Worm (Caenorhabditis elegans) whole organism, midembryonic: Measurements from ENCODE around the gene set-21.

Experiments used
- T22C8.4 ChIP-seq: fragments of 200-800 bp; sonication (Bioruptor generic); IDR thresholded peaks from 2 replicates; pipeline ENCODE4 v1.3.6; 2022; ENCODE audit warnings: missing genetic modification characterization, missing compliant biosample characterization
- cog-1 ChIP-seq: sonication (generic microtip); optimal IDR thresholded peaks from 2 replicates; lab custom pipeline; 2016; ENCODE audit warnings: missing genetic modification characterization, missing compliant biosample characterization
- flt-1 ChIP-seq: fragments of 200-800 bp; sonication (Bioruptor generic); IDR thresholded peaks from 2 replicates; pipeline ENCODE4 v1.3.6; 2022; ENCODE audit warnings: missing genetic modification characterization, missing compliant biosample characterization
- klf-2 ChIP-seq: fragments of 200-800 bp; sonication (Bioruptor generic); conservative IDR thresholded peaks from 2 replicates; pipeline ENCODE4 v1.3.6; 2022; ENCODE audit warnings: missing genetic modification reagents, missing genetic modification characterization, missing compliant biosample characterization
- med-1 ChIP-seq: sonication (generic microtip); optimal IDR thresholded peaks from 2 replicates; lab custom pipeline; 2017; ENCODE audit warnings: missing genetic modification characterization, mild to moderate bottlenecking, missing compliant biosample characterization, antibody characterized with exemption, missing genetic modification reagents; ENCODE audit not compliant: insufficient read depth
- ref-1 ChIP-seq: fragments of 200-800 bp; sonication (Bioruptor generic); conservative IDR thresholded peaks from 2 replicates; pipeline ENCODE4 v1.3.6; 2022; ENCODE audit warnings: missing genetic modification reagents, missing genetic modification characterization, missing compliant biosample characterization
- tab-1 ChIP-seq: fragments of 200-800 bp; sonication (Bioruptor generic); IDR thresholded peaks from 2 replicates; pipeline ENCODE4 v1.3.6; 2022; ENCODE audit warnings: missing genetic modification characterization, missing compliant biosample characterization
- ztf-23 ChIP-seq: fragments of 200-800 bp; sonication (Bioruptor generic); IDR thresholded peaks from 2 replicates; pipeline ENCODE4 v1.3.6; 2022; ENCODE audit warnings: missing genetic modification reagents, missing genetic modification characterization, missing compliant biosample characterization
- ztf-29 ChIP-seq: fragments of 200-800 bp; sonication (Bioruptor generic); IDR thresholded peaks from 2 replicates; pipeline ENCODE4 v1.3.6; 2022; ENCODE audit warnings: missing genetic modification reagents, missing genetic modification characterization, missing compliant biosample characterization

Gene set-21

ce11 chrIV:4369116-4369515 lies 21.5 kb upstream of the set-21 start:
- TF ChIP-seq tab-1 (GFP tag; lab: Robert Waterston, UW) = no peak
- TF ChIP-seq med-1 = no peak
- TF ChIP-seq ztf-29 = no peak
- TF ChIP-seq ref-1 = no peak
- no peak for TF ChIP-seq klf-2 (GFP tag; lab: Robert Waterston, UW)
- no peak for TF ChIP-seq ztf-23 (GFP tag; lab: Robert Waterston, UW)
- TF ChIP-seq cog-1 = no peak
- no peak for TF ChIP-seq T22C8.4
- TF ChIP-seq flt-1 (GFP tag; lab: Robert Waterston, UW) = no peak

- TF ChIP-seq tab-1 (GFP tag; lab: Robert Waterston, UW) (no peak), T22C8.4 (0 out of 2 replicates have a peak, but pooled peaks have one; percentile 34)
These were observed 4.3 kb upstream of the set-21 start, which contains the start of gene tald-1 for ce11 chrIV:4386351-4386750. TSS of gene tald-1 (plus strand) at chrIV:4386651.

ce11 chrIV:4393488-4393887 lies 2.8 kb downstream of the set-21 start:
- no peak for TF ChIP-seq cog-1
- TF ChIP-seq flt-1 (GFP tag; lab: Robert Waterston, UW) = no peak
- no peak for TF ChIP-seq ztf-29
- TF ChIP-seq med-1 = no peak
- no peak for TF ChIP-seq ref-1
- TF ChIP-seq klf-2 (GFP tag; lab: Robert Waterston, UW) = no peak
- TF ChIP-seq tab-1 (GFP tag; lab: Robert Waterston, UW) = no peak
- no peak for TF ChIP-seq T22C8.4
- no peak for TF ChIP-seq ztf-23 (GFP tag; lab: Robert Waterston, UW)

- TF ChIP-seq med-1 (no peak), tab-1 (GFP tag; lab: Robert Waterston, UW) (no peak), ztf-23 (GFP tag; lab: Robert Waterston, UW) (no peak), ref-1 (no peak), klf-2 (GFP tag; lab: Robert Waterston, UW) (no peak), ztf-29 (no peak), T22C8.4 (no peak), flt-1 (GFP tag; lab: Robert Waterston, UW) (no peak), cog-1 (no peak)
These were observed 3.4 kb downstream of the set-21 start, which contains the start of gene ell-1 for ce11 chrIV:4393942-4394460. TSS of gene ell-1 (plus strand) at chrIV:4394410.

ce11 chrIV:4395555-4395954 lies 4.9 kb downstream of the set-21 start:
- TF ChIP-seq klf-2 (GFP tag; lab: Robert Waterston, UW) = no peak
- TF ChIP-seq tab-1 (GFP tag; lab: Robert Waterston, UW) = no peak
- TF ChIP-seq ztf-29 = no peak

- no peak for TF ChIP-seq T22C8.4
- no peak for TF ChIP-seq med-1
- no peak for TF ChIP-seq cog-1
- no peak for TF ChIP-seq ztf-29
- no peak for TF ChIP-seq tab-1 (GFP tag; lab: Robert Waterston, UW)
- TF ChIP-seq ztf-23 (GFP tag; lab: Robert Waterston, UW) = no peak
- TF ChIP-seq flt-1 (GFP tag; lab: Robert Waterston, UW) = no peak
- TF ChIP-seq ref-1 = no peak
- no peak for TF ChIP-seq klf-2 (GFP tag; lab: Robert Waterston, UW)
These were observed 5.6 kb downstream of the set-21 start for ce11 chrIV:4396052-4396821.

- TF ChIP-seq klf-2 (GFP tag; lab: Robert Waterston, UW) = no peak
- no peak for TF ChIP-seq T22C8.4
- no peak for TF ChIP-seq med-1
- TF ChIP-seq ztf-29 = no peak
- no peak for TF ChIP-seq tab-1 (GFP tag; lab: Robert Waterston, UW)
- no peak for TF ChIP-seq cog-1
- TF ChIP-seq flt-1 (GFP tag; lab: Robert Waterston, UW) = no peak
These were observed 6.5 kb downstream of the set-21 start for ce11 chrIV:4397111-4397510.

ce11 chrIV:4397586-4397985 lies 6.9 kb downstream of the set-21 start:
- no peak for TF ChIP-seq ref-1
- no peak for TF ChIP-seq ztf-29
- TF ChIP-seq tab-1 (GFP tag; lab: Robert Waterston, UW) = no peak
- no peak for TF ChIP-seq flt-1 (GFP tag; lab: Robert Waterston, UW)
- TF ChIP-seq med-1 = no peak
- TF ChIP-seq klf-2 (GFP tag; lab: Robert Waterston, UW) = no peak
- TF ChIP-seq T22C8.4 = no peak

ce11 chrIV:4398420-4398819 lies 7.8 kb downstream of the set-21 start:
- no peak for TF ChIP-seq T22C8.4
- peak; percentile 38; the same call in 1 of the 2 replicates for TF ChIP-seq ztf-23 (GFP tag; lab: Robert Waterston, UW)

- TF ChIP-seq med-1 (no peak), T22C8.4 (no peak), klf-2 (GFP tag; lab: Robert Waterston, UW) (no peak), flt-1 (GFP tag; lab: Robert Waterston, UW) (no peak), ztf-29 (no peak), cog-1 (no peak), ztf-23 (GFP tag; lab: Robert Waterston, UW) (no peak), ref-1 (no peak)
These were observed 8.2 kb downstream of the set-21 start for ce11 chrIV:4398890-4399289.
